Worm (Caenorhabditis elegans): ENCODE measurements around the gene M60.6.

- TF ChIP-seq pha-4 (tag; optimal IDR thresholded peaks at IDR 0.05) (no peak), unc-62 (GFP tag; optimal IDR thresholded peaks at IDR 0.05) (no peak)
These were observed 45.1 kb upstream of the M60.6 start for ce11 chrX:8297333-8297732.

Measured in whole organism, mixed stage, embryonic.